Worm (Caenorhabditis elegans) whole organism, early embryonic: ENCODE results near the gene srh-38.

Experiments used
- ama-1 ChIP-seq: fragments of 150-350 bp; optimal IDR thresholded peaks from 2 replicates; lab custom pipeline; 2014
- ceh-13 ChIP-seq: fragments of 200-800 bp; sonication (Bioruptor generic); optimal IDR thresholded peaks from 2 replicates; lab custom pipeline; 2018; ENCODE audit warnings: mild to moderate bottlenecking, missing genetic modification characterization, missing compliant biosample characterization
- ceh-36 ChIP-seq: sonication (generic microtip); optimal IDR thresholded peaks from 2 replicates; lab custom pipeline; 2016; ENCODE audit warnings: missing genetic modification characterization, inconsistent platforms, missing compliant biosample characterization
- hmbx-1 ChIP-seq: sonication (generic microtip); optimal IDR thresholded peaks from 2 replicates; lab custom pipeline; 2016; ENCODE audit warnings: mild to moderate bottlenecking, missing genetic modification characterization, missing compliant biosample characterization

DNA sequence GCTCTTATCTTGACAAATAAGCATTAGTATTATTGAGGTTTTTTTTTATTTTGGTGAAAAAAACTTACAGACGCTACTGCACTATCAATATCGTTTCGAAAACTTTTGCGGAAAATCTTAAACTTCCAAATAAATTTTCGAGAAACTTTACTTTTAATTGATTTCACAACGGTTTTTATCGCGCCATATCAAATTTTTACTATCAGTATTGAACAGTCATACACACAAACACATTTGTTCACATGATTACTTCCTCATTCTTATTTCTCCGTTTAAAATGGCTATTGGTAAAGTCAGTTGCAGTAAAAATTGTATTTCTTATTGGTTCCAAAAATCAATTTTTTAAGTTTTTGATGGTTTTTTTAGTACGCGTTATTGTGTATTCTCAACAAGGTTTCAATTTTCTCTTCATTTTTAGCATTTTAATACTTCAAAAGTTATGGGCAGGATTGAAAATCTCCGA, 26.3 kb downstream of the srh-38 start, which contains the start of gene pals-32:
- no peak for TF ChIP-seq ama-1
- no peak for TF ChIP-seq ceh-36
- no peak for TF ChIP-seq ceh-13 (GFP tag; lab: Kevin White, UChicago)
- TF ChIP-seq hmbx-1 (tag; lab: Kevin White, UChicago), result no peak
